Worm (Caenorhabditis elegans): ENCODE results near the gene F55B11.3.
A peak's percentile ranks its signal among the peaks of the same experiment; 100 is the strongest.

The F55B11.3 gene

DNA sequence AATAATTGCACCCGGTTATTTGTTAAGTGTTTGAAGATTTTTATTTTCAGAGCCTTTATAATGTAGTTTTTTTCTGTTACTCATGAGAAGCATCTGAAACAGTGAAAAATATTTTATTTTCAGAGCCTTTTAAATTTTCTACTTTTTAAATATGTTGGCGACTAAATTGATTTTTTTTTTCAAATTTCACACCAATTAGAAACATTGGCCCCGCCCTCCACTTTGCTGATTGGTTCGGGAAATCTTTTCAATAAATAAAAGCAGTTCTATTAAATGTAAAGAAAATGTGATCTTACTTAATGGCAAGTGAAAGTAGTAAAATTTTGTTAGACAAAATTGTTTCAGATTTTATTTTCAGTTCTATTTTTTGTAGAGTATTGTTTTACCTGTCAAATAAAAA lies 12.9 kb downstream of the F55B11.3 start:
- TF ChIP-seq fkh-3 (tag; optimal IDR thresholded peaks at IDR 0.05) (no peak), attf-6 (GFP tag; IDR thresholded peaks at IDR 0.05) (peak; percentile 67), snpc-4 (GFP tag; optimal IDR thresholded peaks at IDR 0.05) (no peak), snpc-4 (tag; optimal IDR thresholded peaks at IDR 0.05) (peak in 1 of 4 experiments; percentile 39)

DNA sequence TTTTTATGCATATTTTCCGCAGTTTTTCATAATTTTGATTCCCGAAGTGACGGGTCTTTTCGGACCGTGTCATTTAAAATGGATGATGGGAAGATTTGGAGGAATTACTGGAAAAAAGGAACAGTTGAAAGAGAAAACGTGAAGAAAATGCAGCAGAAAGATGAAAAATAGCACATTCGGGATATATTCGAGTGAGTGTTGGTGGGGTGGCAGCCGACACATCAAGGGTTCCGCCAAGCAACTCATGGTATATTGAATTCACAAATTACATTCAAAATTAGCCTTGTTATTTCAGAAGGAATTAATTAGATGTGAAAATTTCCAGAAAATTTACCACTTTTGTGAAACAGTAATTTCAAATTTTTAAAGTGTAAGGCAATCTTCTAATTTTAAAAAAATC lies 19.6 kb downstream of the F55B11.3 start, which contains the start of gene tra-3:
TSS of gene tra-3 (minus strand) at position 107 of the 400 bp plus-strand sequence.
- TF ChIP-seq snpc-4 (GFP tag; optimal IDR thresholded peaks at IDR 0.05) (no peak), snpc-4 (tag; optimal IDR thresholded peaks at IDR 0.05) (peak in 3 of 4 experiments; percentile 67 to 90 (median 74)), let-526 (GFP tag; IDR thresholded peaks at IDR 0.05) (no peak), attf-6 (GFP tag; IDR thresholded peaks at IDR 0.05) (peak; percentile 57; the same call in 1 of the 2 replicates)

DNA sequence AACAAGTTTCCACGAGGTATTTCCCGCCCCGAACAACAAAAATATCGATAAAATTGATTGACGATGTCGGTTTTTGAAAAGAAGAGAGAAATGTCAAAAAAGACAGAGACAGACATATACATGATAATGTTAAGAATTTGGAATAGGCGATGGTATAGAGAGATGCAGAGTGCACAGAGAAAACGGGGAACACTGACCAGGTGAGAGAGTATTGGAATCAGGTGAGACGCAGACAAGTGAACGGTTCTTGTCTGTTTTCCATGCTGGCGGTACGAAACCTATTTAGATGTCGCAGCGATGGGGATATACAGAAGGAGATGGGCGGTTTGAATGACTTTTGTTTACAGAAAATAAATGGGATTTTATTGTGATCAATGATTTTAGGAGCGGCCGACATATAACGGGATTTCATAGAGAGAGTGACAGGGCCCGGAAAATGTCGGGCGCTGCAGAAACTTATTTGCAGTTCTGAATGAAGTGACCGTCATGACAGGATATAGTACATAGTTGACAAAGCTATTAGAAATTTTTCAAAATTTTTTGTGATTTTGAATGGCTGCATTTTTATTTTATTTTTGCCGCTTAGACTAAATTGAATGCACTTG lies 20.8 kb downstream of the F55B11.3 start:
- no peak for TF ChIP-seq bed-2 (GFP tag; IDR thresholded peaks at IDR 0.05)
- TF ChIP-seq mes-4 (tag; optimal IDR thresholded peaks at IDR 0.05): no peak
- TF ChIP-seq C17E4.6 (GFP tag; IDR thresholded peaks at IDR 0.05): no peak
- no peak for TF ChIP-seq B0035.1 (tag; optimal IDR thresholded peaks at IDR 0.05)
- no peak for TF ChIP-seq aptf-3 (GFP tag; IDR thresholded peaks at IDR 0.05)
- TF ChIP-seq ceh-27 (GFP tag; optimal IDR thresholded peaks at IDR 0.05): no peak
- TF ChIP-seq hmg-1.2 (GFP tag; IDR thresholded peaks at IDR 0.05): peak; percentile 96
- no peak for TF ChIP-seq rec-8 (tag; optimal IDR thresholded peaks at IDR 0.05)
- TF ChIP-seq nfya-2 (GFP tag; IDR thresholded peaks at IDR 0.05): no peak
- no peak for TF ChIP-seq lin-26 (GFP tag; IDR thresholded peaks at IDR 0.05)
- no peak for TF ChIP-seq ceh-40 (GFP tag; IDR thresholded peaks at IDR 0.05)
- TF ChIP-seq F52B5.7 (tag; optimal IDR thresholded peaks at IDR 0.05): no peak
- no peak for TF ChIP-seq hlh-12 (tag; optimal IDR thresholded peaks at IDR 0.05)
- no peak for TF ChIP-seq zfh-2 (GFP tag; conservative IDR thresholded peaks at IDR 0.05)
- no peak for TF ChIP-seq C06A6.2 (GFP tag; conservative IDR thresholded peaks at IDR 0.05)
- TF ChIP-seq ekl-4 (GFP tag; IDR thresholded peaks at IDR 0.05): no peak
- no peak for TF ChIP-seq ztf-25 (GFP tag; IDR thresholded peaks at IDR 0.05)
- no peak for TF ChIP-seq atf-7 (tag; optimal IDR thresholded peaks at IDR 0.05)
- TF ChIP-seq mxl-1 (tag; optimal IDR thresholded peaks at IDR 0.05): no peak
- no peak for TF ChIP-seq snpc-4 (GFP tag; optimal IDR thresholded peaks at IDR 0.05)
- TF ChIP-seq snpc-4 (tag; optimal IDR thresholded peaks at IDR 0.05): peak; percentile 72 to 92 (median 84)
- TF ChIP-seq hlh-26 (GFP tag; conservative IDR thresholded peaks at IDR 0.05): no peak
- no peak for TF ChIP-seq nhr-120 (GFP tag; IDR thresholded peaks at IDR 0.05)
- TF ChIP-seq repo-1 (tag; optimal IDR thresholded peaks at IDR 0.05): no peak
- TF ChIP-seq Y53F4B.3 (GFP tag; IDR thresholded peaks at IDR 0.05): no peak
- TF ChIP-seq nfya-1 (tag; optimal IDR thresholded peaks at IDR 0.05; ENCODE audit: borderline replicate concordance, insufficient read depth): no peak
- TF ChIP-seq madf-6 (GFP tag; IDR thresholded peaks at IDR 0.05): no peak
- no peak for TF ChIP-seq ztf-6 (GFP tag; IDR thresholded peaks at IDR 0.05)
- TF ChIP-seq attf-5 (GFP tag; optimal IDR thresholded peaks at IDR 0.05): peak; percentile 33
- TF ChIP-seq rcor-1 (GFP tag; IDR thresholded peaks at IDR 0.05): no peak
- no peak for TF ChIP-seq sdz-38 (tag; optimal IDR thresholded peaks at IDR 0.05)
- TF ChIP-seq ztf-26 (tag; optimal IDR thresholded peaks at IDR 0.05): peak; percentile 13
- TF ChIP-seq nhr-90 (tag; optimal IDR thresholded peaks at IDR 0.05): no peak
- no peak for TF ChIP-seq tbp1 (GFP tag; optimal IDR thresholded peaks at IDR 0.05)
- no peak for TF ChIP-seq Y67H2A.10 (GFP tag; conservative IDR thresholded peaks at IDR 0.05)
- no peak for TF ChIP-seq lin-35 (GFP tag; optimal IDR thresholded peaks at IDR 0.05)
- no peak for TF ChIP-seq ztf-22 (GFP tag; optimal IDR thresholded peaks at IDR 0.05)
- TF ChIP-seq somi-1 (GFP tag; optimal IDR thresholded peaks at IDR 0.05): no peak
- no peak for TF ChIP-seq bed-1 (GFP tag; IDR thresholded peaks at IDR 0.05)
- no peak for TF ChIP-seq mel-28 (tag; optimal IDR thresholded peaks at IDR 0.05; ENCODE audit: borderline replicate concordance)
- TF ChIP-seq ama-1 (optimal IDR thresholded peaks at IDR 0.05): no peak
- TF ChIP-seq ama-1 (GFP tag; optimal IDR thresholded peaks at IDR 0.05): no peak

All from whole organism, young adult.